Worm (Caenorhabditis elegans) whole organism, mixed stage, embryonic: ENCODE data around the gene ZK1248.17.

Experiments used
- M03D4.4 ChIP-seq: sonication (generic microtip); optimal IDR thresholded peaks from 2 replicates; lab custom pipeline; 2017; ENCODE audit warnings: mild to moderate bottlenecking, missing genetic modification characterization, missing compliant biosample characterization
- bed-3 ChIP-seq: fragments of 200-800 bp; sonication (Bioruptor generic); optimal IDR thresholded peaks from 3 replicates; lab custom pipeline; 2018; ENCODE audit warnings: mild to moderate bottlenecking, missing genetic modification characterization, moderate library complexity, missing compliant biosample characterization
- blmp-1 ChIP-seq: fragments of 150-350 bp; optimal IDR thresholded peaks from 2 replicates; lab custom pipeline; 2014; ENCODE audit warnings: missing biosample characterization, missing genetic modification characterization
- ceh-39 ChIP-seq: fragments of 150-350 bp; optimal IDR thresholded peaks from 2 replicates; lab custom pipeline; 2014; ENCODE audit warnings: missing biosample characterization, missing genetic modification characterization
- ceh-43 ChIP-seq: fragments of 200-800 bp; sonication (Bioruptor generic); optimal IDR thresholded peaks from 2 replicates; lab custom pipeline; 2018; ENCODE audit warnings: mild to moderate bottlenecking, missing genetic modification characterization, moderate library complexity, missing compliant biosample characterization
- ceh-83 ChIP-seq: fragments of 200-800 bp; sonication (Bioruptor generic); optimal IDR thresholded peaks from 2 replicates; lab custom pipeline; 2018; ENCODE audit warnings: mild to moderate bottlenecking, missing genetic modification characterization, missing compliant biosample characterization
- ces-1 ChIP-seq: fragments of 150-350 bp; optimal IDR thresholded peaks from 2 replicates; lab custom pipeline; 2014; ENCODE audit warnings: missing biosample characterization, missing genetic modification reagents, missing genetic modification characterization
- cnd-1 ChIP-seq: fragments of 200-800 bp; sonication (Bioruptor generic); optimal IDR thresholded peaks from 2 replicates; lab custom pipeline; 2018; ENCODE audit warnings: mild to moderate bottlenecking, missing genetic modification characterization, missing compliant biosample characterization
- drap-1 ChIP-seq: fragments of 200-800 bp; sonication (Bioruptor generic); optimal IDR thresholded peaks from 3 replicates; lab custom pipeline; 2018; ENCODE audit warnings: mild to moderate bottlenecking, missing genetic modification characterization, missing compliant biosample characterization
- elt-3 ChIP-seq: fragments of 150-350 bp; optimal IDR thresholded peaks from 2 replicates; lab custom pipeline; 2014; ENCODE audit warnings: missing biosample characterization, missing genetic modification characterization
- flh-1 ChIP-seq: fragments of 200-800 bp; sonication (Bioruptor generic); optimal IDR thresholded peaks from 2 replicates; lab custom pipeline; 2018; ENCODE audit warnings: mild to moderate bottlenecking, missing genetic modification characterization, moderate library complexity, missing compliant biosample characterization
- ham-2 ChIP-seq: fragments of 200-800 bp; sonication (Bioruptor generic); optimal IDR thresholded peaks from 2 replicates; lab custom pipeline; 2018; ENCODE audit warnings: mild to moderate bottlenecking, missing genetic modification characterization, missing compliant biosample characterization
- hlh-1 ChIP-seq: fragments of 150-350 bp; optimal IDR thresholded peaks from 2 replicates; lab custom pipeline; 2014; ENCODE audit warnings: missing biosample characterization, missing genetic modification reagents, missing genetic modification characterization
- lin-32 ChIP-seq: fragments of 200-800 bp; sonication (Bioruptor generic); optimal IDR thresholded peaks from 2 replicates; lab custom pipeline; 2018; ENCODE audit warnings: mild to moderate bottlenecking, missing genetic modification characterization, missing compliant biosample characterization
- lsy-2 ChIP-seq: fragments of 150-350 bp; optimal IDR thresholded peaks from 2 replicates; lab custom pipeline; 2014; ENCODE audit warnings: missing biosample characterization, missing genetic modification characterization
- mab-5 ChIP-seq: fragments of 150-350 bp; optimal IDR thresholded peaks from 2 replicates; lab custom pipeline; 2014; ENCODE audit warnings: missing biosample characterization, missing genetic modification characterization
- mls-2 ChIP-seq: sonication (generic microtip); optimal IDR thresholded peaks from 2 replicates; lab custom pipeline; 2016; ENCODE audit warnings: mild to moderate bottlenecking, missing genetic modification characterization, moderate library complexity, missing compliant biosample characterization
- nhr-12 ChIP-seq: fragments of 150-350 bp; optimal IDR thresholded peaks from 2 replicates; lab custom pipeline; 2014; ENCODE audit warnings: missing biosample characterization, missing genetic modification characterization
- nhr-2 ChIP-seq: fragments of 150-350 bp; optimal IDR thresholded peaks from 2 replicates; lab custom pipeline; 2014; ENCODE audit warnings: missing biosample characterization, missing genetic modification characterization
- nhr-237 ChIP-seq: fragments of 150-350 bp; optimal IDR thresholded peaks from 2 replicates; lab custom pipeline; 2014; ENCODE audit warnings: missing biosample characterization, missing genetic modification characterization
- nhr-28 ChIP-seq: fragments of 150-350 bp; optimal IDR thresholded peaks from 2 replicates; lab custom pipeline; 2014; ENCODE audit warnings: missing biosample characterization, missing genetic modification characterization
- nhr-76 ChIP-seq: sonication (generic microtip); optimal IDR thresholded peaks from 2 replicates; lab custom pipeline; 2017; ENCODE audit warnings: missing biosample characterization, missing genetic modification characterization
- sem-2 ChIP-seq: fragments of 200-800 bp; sonication (Bioruptor generic); optimal IDR thresholded peaks from 2 replicates; lab custom pipeline; 2018; ENCODE audit warnings: mild to moderate bottlenecking, missing genetic modification characterization, missing compliant biosample characterization
- snpc-4 ChIP-seq: fragments of 150-350 bp; optimal IDR thresholded peaks from 2 replicates; lab custom pipeline; 2014; ENCODE audit warnings: missing biosample characterization, missing genetic modification characterization
- sptf-1 ChIP-seq: sonication (generic microtip); optimal IDR thresholded peaks from 2 replicates; lab custom pipeline; 2017; ENCODE audit warnings: mild to moderate bottlenecking, missing genetic modification characterization, moderate library complexity, missing compliant biosample characterization
- tbx-8 ChIP-seq: fragments of 200-800 bp; sonication (Bioruptor generic); optimal IDR thresholded peaks from 2 replicates; lab custom pipeline; 2018; ENCODE audit warnings: mild to moderate bottlenecking, missing genetic modification characterization, moderate library complexity, missing compliant biosample characterization
- unc-62 ChIP-seq: fragments of 150-350 bp; optimal IDR thresholded peaks from 2 replicates; lab custom pipeline; 2014; ENCODE audit warnings: missing biosample characterization, missing genetic modification reagents, missing genetic modification characterization
- zip-8 ChIP-seq: fragments of 150-350 bp; optimal IDR thresholded peaks from 2 replicates; lab custom pipeline; 2014; ENCODE audit warnings: missing biosample characterization, missing genetic modification characterization

Gene ZK1248.17

ce11 chrII:5845441-5845840, at the start of gene ZK1248.17, which contains the start of gene H41C03.3:
ZK1248.17 (minus strand) TSS chrII:5845541.
H41C03.3 (plus strand) TSS chrII:5845777.
- TF ChIP-seq M03D4.4 (tag; lab: Kevin White, UChicago) (no peak), nhr-76 (tag; lab: Kevin White, UChicago) (no peak), elt-3 (tag; lab: Kevin White, UChicago) (no peak), ces-1 (GFP tag; lab: Kevin White, UChicago) (no peak), sptf-1 (tag; lab: Kevin White, UChicago) (no peak), bed-3 (GFP tag; lab: Kevin White, UChicago) (no peak), mls-2 (tag; lab: Kevin White, UChicago) (no peak), nhr-2 (tag; lab: Kevin White, UChicago) (no peak), ham-2 (GFP tag; lab: Kevin White, UChicago) (no peak), nhr-12 (tag; lab: Kevin White, UChicago) (no peak), ceh-83 (GFP tag; lab: Kevin White, UChicago) (no peak), nhr-28 (tag; lab: Kevin White, UChicago) (no peak), mab-5 (tag; lab: Kevin White, UChicago) (no peak), snpc-4 (tag; lab: Kevin White, UChicago) (no peak), lsy-2 (tag; lab: Kevin White, UChicago) (no peak)

ce11 chrII:5892813-5893212, 47.5 kb upstream of the ZK1248.17 start:
- TF ChIP-seq zip-8 (tag; lab: Kevin White, UChicago): no peak
- no peak for TF ChIP-seq bed-3 (GFP tag; lab: Kevin White, UChicago)
- no peak for TF ChIP-seq flh-1 (GFP tag; lab: Kevin White, UChicago)
- TF ChIP-seq M03D4.4 (tag; lab: Kevin White, UChicago): no peak

- no peak for TF ChIP-seq drap-1 (GFP tag; lab: Kevin White, UChicago)
Observed at ce11 chrII:5889417-5890139, 44.2 kb upstream of the ZK1248.17 start.

- TF ChIP-seq ham-2 (GFP tag; lab: Kevin White, UChicago) (no peak), nhr-237 (tag; lab: Kevin White, UChicago) (peak; percentile 30)
Observed at ce11 chrII:5885966-5886621, 40.8 kb upstream of the ZK1248.17 start.

- TF ChIP-seq nhr-28 (tag; lab: Kevin White, UChicago) (no peak), nhr-237 (tag; lab: Kevin White, UChicago) (no peak), cnd-1 (tag; lab: Kevin White, UChicago) (no peak), blmp-1 (tag; lab: Kevin White, UChicago) (no peak), lin-32 (GFP tag; lab: Kevin White, UChicago) (no peak), M03D4.4 (tag; lab: Kevin White, UChicago) (no peak), hlh-1 (tag; lab: Kevin White, UChicago) (no peak), unc-62 (no peak), mab-5 (tag; lab: Kevin White, UChicago) (no peak), nhr-76 (tag; lab: Kevin White, UChicago) (no peak), ham-2 (GFP tag; lab: Kevin White, UChicago) (no peak), sem-2 (GFP tag; lab: Kevin White, UChicago) (no peak), nhr-2 (tag; lab: Kevin White, UChicago) (no peak), nhr-12 (tag; lab: Kevin White, UChicago) (no peak), mls-2 (tag; lab: Kevin White, UChicago) (no peak), ceh-43 (GFP tag; lab: Kevin White, UChicago) (no peak), flh-1 (GFP tag; lab: Kevin White, UChicago) (no peak), ceh-83 (GFP tag; lab: Kevin White, UChicago) (no peak)
Observed at ce11 chrII:5884252-5884651, 38.9 kb upstream of the ZK1248.17 start, which contains the start of gene rfip-1. rfip-1 (plus strand) TSS chrII:5884552.

ce11 chrII:5880677-5881076, 35.3 kb upstream of the ZK1248.17 start:
- peak; percentile 23 for TF ChIP-seq mls-2 (tag; lab: Kevin White, UChicago)
- no peak for TF ChIP-seq flh-1 (GFP tag; lab: Kevin White, UChicago)
- no peak for TF ChIP-seq nhr-12 (tag; lab: Kevin White, UChicago)
- no peak for TF ChIP-seq tbx-8
- no peak for TF ChIP-seq ceh-39 (tag; lab: Kevin White, UChicago)
- TF ChIP-seq, all 35 proteins: peak for 1
